Worm (Caenorhabditis elegans) whole organism, young adult: Measurements from ENCODE around the gene Y53C12A.3.
A peak's percentile ranks its signal among the peaks of the same experiment; 100 is the strongest.

Source experiments
- F10E7.11 ChIP-seq: sonication (generic microtip); optimal IDR thresholded peaks from 2 replicates; lab custom pipeline; 2017; ENCODE audit warnings: mild to moderate bottlenecking, missing genetic modification characterization, moderate library complexity, missing compliant biosample characterization
- F37B4.10 ChIP-seq: fragments of 200-800 bp; sonication (Bioruptor generic); IDR thresholded peaks from 2 replicates; pipeline ENCODE4 v1.3.6; 2022; ENCODE audit warnings: missing genetic modification characterization, missing compliant biosample characterization
- T07F8.4 ChIP-seq: sonication (generic microtip); optimal IDR thresholded peaks from 2 replicates; lab custom pipeline; 2016; ENCODE audit warnings: mild to moderate bottlenecking, missing genetic modification characterization, moderate library complexity, missing compliant biosample characterization
- Y79H2A.3 ChIP-seq: fragments of 200-800 bp; sonication (Bioruptor generic); conservative IDR thresholded peaks from 2 replicates; pipeline ENCODE4 v1.3.6; 2022; ENCODE audit warnings: missing genetic modification reagents, missing genetic modification characterization, missing compliant biosample characterization
- atf-7 ChIP-seq: sonication (generic microtip); optimal IDR thresholded peaks from 2 replicates; lab custom pipeline; 2017; ENCODE audit warnings: mild to moderate bottlenecking, missing genetic modification characterization, missing compliant biosample characterization
- attf-3 ChIP-seq: fragments of 200-800 bp; sonication (Bioruptor generic); conservative IDR thresholded peaks from 2 replicates; pipeline ENCODE4 v1.3.6; 2022; ENCODE audit warnings: missing genetic modification reagents, missing genetic modification characterization, missing compliant biosample characterization
- attf-6 ChIP-seq: fragments of 200-800 bp; sonication (Bioruptor generic); IDR thresholded peaks from 2 replicates; pipeline ENCODE4 v1.3.6; 2022; ENCODE audit warnings: missing genetic modification reagents, missing genetic modification characterization, missing compliant biosample characterization
- bed-1 ChIP-seq: fragments of 200-800 bp; sonication (Bioruptor generic); IDR thresholded peaks from 2 replicates; pipeline ENCODE4 v1.3.6; 2022; ENCODE audit warnings: missing genetic modification reagents, missing genetic modification characterization, missing compliant biosample characterization
- cebp-1 ChIP-seq, 2 experiments: fragments of 200-800 bp in 1 of 2; sonication (Bioruptor generic) in 1 of 2; sonication (generic microtip) in 1 of 2; IDR thresholded peaks in 1 of 2; optimal IDR thresholded peaks in 1 of 2; 2 replicates each; pipeline versions ENCODE4 v1.3.6 to Lab custom; 2017 to 2022; ENCODE audit warnings: missing compliant biosample characterization in 2 of 2, missing genetic modification characterization in 2 of 2, mild to moderate bottlenecking in 1 of 2, missing genetic modification reagents in 1 of 2, moderate library complexity in 1 of 2
- ceh-100 ChIP-seq: fragments of 200-800 bp; sonication (Bioruptor generic); IDR thresholded peaks from 2 replicates; pipeline ENCODE4 v1.3.6; 2022; ENCODE audit warnings: missing genetic modification reagents, missing genetic modification characterization, missing compliant biosample characterization
- dox-1 ChIP-seq: fragments of 200-800 bp; sonication (Bioruptor generic); IDR thresholded peaks from 2 replicates; pipeline ENCODE4 v1.3.6; 2022; ENCODE audit warnings: missing genetic modification reagents, missing genetic modification characterization, missing compliant biosample characterization
- efl-1 ChIP-seq: fragments of 150-350 bp; optimal IDR thresholded peaks from 2 replicates; lab custom pipeline; 2014; ENCODE audit warnings: missing biosample characterization, missing genetic modification reagents, missing genetic modification characterization
- egl-18 ChIP-seq: fragments of 200-800 bp; sonication (Bioruptor generic); IDR thresholded peaks from 2 replicates; pipeline ENCODE4 v1.3.6; 2022; ENCODE audit warnings: missing genetic modification reagents, missing genetic modification characterization, missing compliant biosample characterization
- egrh-3 ChIP-seq: fragments of 200-800 bp; sonication (Bioruptor generic); IDR thresholded peaks from 2 replicates; pipeline ENCODE4 v1.3.6; 2022; ENCODE audit warnings: missing genetic modification reagents, missing genetic modification characterization, missing compliant biosample characterization
- hmg-1.2 ChIP-seq: fragments of 200-800 bp; sonication (Bioruptor generic); IDR thresholded peaks from 2 replicates; pipeline ENCODE4 v1.3.6; 2022; ENCODE audit warnings: missing genetic modification reagents, missing genetic modification characterization, missing compliant biosample characterization
- lsl-1 ChIP-seq: fragments of 200-800 bp; sonication (Bioruptor generic); optimal IDR thresholded peaks from 2 replicates; lab custom pipeline; 2018; ENCODE audit warnings: mild to moderate bottlenecking, missing genetic modification characterization, moderate library complexity, missing compliant biosample characterization
- madf-10 ChIP-seq: sonication (generic microtip); optimal IDR thresholded peaks from 2 replicates; lab custom pipeline; 2016; ENCODE audit warnings: mild to moderate bottlenecking, missing genetic modification characterization, missing compliant biosample characterization
- madf-8 ChIP-seq: fragments of 200-800 bp; sonication (Bioruptor generic); conservative IDR thresholded peaks from 2 replicates; pipeline ENCODE4 v1.3.6; 2022; ENCODE audit warnings: missing genetic modification reagents, missing genetic modification characterization, missing compliant biosample characterization
- mcd-1 ChIP-seq: fragments of 200-800 bp; sonication (Bioruptor generic); IDR thresholded peaks from 2 replicates; pipeline ENCODE4 v1.3.6; 2022; ENCODE audit warnings: missing genetic modification reagents, missing genetic modification characterization, missing compliant biosample characterization
- mxl-1 ChIP-seq: sonication (generic microtip); optimal IDR thresholded peaks from 2 replicates; lab custom pipeline; 2016; ENCODE audit warnings: missing genetic modification characterization, missing compliant biosample characterization
- nfya-1 ChIP-seq: sonication (generic microtip); optimal IDR thresholded peaks from 2 replicates; lab custom pipeline; 2017; ENCODE audit warnings: antibody characterized with exemption, missing compliant biosample characterization, missing genetic modification characterization, borderline replicate concordance; ENCODE audit not compliant: insufficient read depth
- nfyb-1 ChIP-seq: fragments of 200-800 bp; sonication (Bioruptor generic); IDR thresholded peaks from 2 replicates; pipeline ENCODE4 v1.3.6; 2022; ENCODE audit warnings: missing genetic modification reagents, missing genetic modification characterization, missing compliant biosample characterization
- nhr-179 ChIP-seq: sonication (generic microtip); optimal IDR thresholded peaks from 2 replicates; lab custom pipeline; 2016; ENCODE audit warnings: mild to moderate bottlenecking, missing genetic modification characterization, missing compliant biosample characterization
- nhr-80 ChIP-seq: sonication (generic microtip); optimal IDR thresholded peaks from 2 replicates; lab custom pipeline; 2016; ENCODE audit warnings: missing genetic modification characterization, missing compliant biosample characterization
- nhr-90 ChIP-seq: sonication (generic microtip); optimal IDR thresholded peaks from 2 replicates; lab custom pipeline; 2016; ENCODE audit warnings: missing genotype, mild to moderate bottlenecking, missing genetic modification characterization, missing compliant biosample characterization
- somi-1 ChIP-seq: fragments of 200-800 bp; sonication (Bioruptor generic); optimal IDR thresholded peaks from 2 replicates; lab custom pipeline; 2018; ENCODE audit warnings: mild to moderate bottlenecking, missing genetic modification characterization, missing compliant biosample characterization
- sptf-2 ChIP-seq: fragments of 200-800 bp; sonication (Bioruptor generic); optimal IDR thresholded peaks from 2 replicates; lab custom pipeline; 2018; ENCODE audit warnings: mild to moderate bottlenecking, missing genetic modification characterization, missing compliant biosample characterization
- tlf-1 ChIP-seq: fragments of 200-800 bp; sonication (Bioruptor generic); optimal IDR thresholded peaks from 2 replicates; lab custom pipeline; 2018; ENCODE audit warnings: mild to moderate bottlenecking, missing genetic modification characterization, missing compliant biosample characterization
- zfh-2 ChIP-seq: fragments of 200-800 bp; sonication (Bioruptor generic); conservative IDR thresholded peaks from 2 replicates; pipeline ENCODE4 v1.3.6; 2022; ENCODE audit warnings: missing genetic modification reagents, missing genetic modification characterization, missing compliant biosample characterization
- ztf-25 ChIP-seq: fragments of 200-800 bp; sonication (Bioruptor generic); IDR thresholded peaks from 2 replicates; pipeline ENCODE4 v1.3.6; 2022; ENCODE audit warnings: missing genetic modification reagents, missing genetic modification characterization, missing compliant biosample characterization
- ztf-26 ChIP-seq: sonication (generic microtip); optimal IDR thresholded peaks from 2 replicates; lab custom pipeline; 2017; ENCODE audit warnings: missing genetic modification characterization, missing compliant biosample characterization
- ztf-3 ChIP-seq: fragments of 200-800 bp; sonication (Bioruptor generic); optimal IDR thresholded peaks from 2 replicates; lab custom pipeline; 2018; ENCODE audit warnings: mild to moderate bottlenecking, missing genetic modification characterization, missing compliant biosample characterization

Gene Y53C12A.3

DNA sequence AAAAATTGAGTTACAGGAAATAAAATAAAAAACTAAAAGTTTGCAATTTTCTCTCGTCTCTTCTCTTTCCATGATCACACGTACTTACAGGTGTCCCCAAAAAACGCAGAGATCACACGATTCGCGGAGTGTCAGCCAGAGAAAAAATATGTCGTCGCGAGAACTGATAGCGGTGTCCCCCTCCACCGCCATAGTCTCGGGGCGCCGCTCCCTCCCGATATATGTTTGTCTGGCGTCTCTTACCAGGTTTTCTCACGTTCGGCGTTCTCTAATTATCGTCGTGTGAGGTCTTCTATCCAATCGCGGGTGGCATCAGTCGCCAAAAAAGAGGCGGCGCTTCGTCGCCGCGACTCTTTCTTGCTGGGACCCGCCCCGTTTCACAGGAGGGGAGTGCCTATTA, 25.8 kb upstream of the Y53C12A.3 start, which contains the start of gene mab-3:
Gene mab-3 (plus strand): TSS at position 328 of the 400 bp plus-strand sequence.
- TF ChIP-seq dox-1 (GFP tag; lab: Robert Waterston, UW), result peak; percentile 69
- 0 out of 2 replicates have a peak, but pooled peaks have one; percentile 12 for TF ChIP-seq F37B4.10 (GFP tag; lab: Robert Waterston, UW)
- peak; percentile 42; the same call in 1 of the 2 replicates for TF ChIP-seq nfyb-1 (GFP tag; lab: Robert Waterston, UW)
- TF ChIP-seq zfh-2 (GFP tag; lab: Robert Waterston, UW), result peak; percentile 30; the same call in 1 of the 2 replicates
- 0 out of 2 replicates have a peak, but pooled peaks have one; percentile 29 for TF ChIP-seq mcd-1 (GFP tag; lab: Robert Waterston, UW)
- peak; percentile 76; the same call in 1 of the 2 replicates for TF ChIP-seq hmg-1.2 (GFP tag; lab: Robert Waterston, UW)

DNA sequence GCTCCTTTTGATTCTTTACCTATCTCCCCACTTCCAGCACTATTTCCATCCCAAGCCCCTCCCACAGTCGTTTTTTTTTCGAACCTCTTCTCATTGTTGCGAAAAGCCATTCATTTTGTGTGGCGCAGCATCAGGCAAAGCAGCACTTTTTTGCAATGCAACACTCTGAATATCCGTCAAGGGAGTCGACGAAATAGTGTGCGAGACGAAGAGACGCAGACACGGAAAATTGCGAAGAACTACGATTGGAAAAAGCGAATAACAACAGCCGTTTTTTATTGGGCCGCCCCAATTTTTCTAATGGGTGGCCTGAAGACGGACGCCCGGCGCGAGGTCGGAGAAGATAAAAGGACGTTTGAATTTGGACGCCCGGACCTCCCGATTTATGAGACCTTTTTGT, 23.8 kb upstream of the Y53C12A.3 start:
- TF ChIP-seq hmg-1.2 (GFP tag; lab: Robert Waterston, UW) (peak; percentile 93), zfh-2 (GFP tag; lab: Robert Waterston, UW) (0 out of 2 replicates have a peak, but pooled peaks have one; percentile 12), tlf-1 (no peak), ztf-3 (GFP tag; lab: Kevin White, UChicago) (no peak)

DNA sequence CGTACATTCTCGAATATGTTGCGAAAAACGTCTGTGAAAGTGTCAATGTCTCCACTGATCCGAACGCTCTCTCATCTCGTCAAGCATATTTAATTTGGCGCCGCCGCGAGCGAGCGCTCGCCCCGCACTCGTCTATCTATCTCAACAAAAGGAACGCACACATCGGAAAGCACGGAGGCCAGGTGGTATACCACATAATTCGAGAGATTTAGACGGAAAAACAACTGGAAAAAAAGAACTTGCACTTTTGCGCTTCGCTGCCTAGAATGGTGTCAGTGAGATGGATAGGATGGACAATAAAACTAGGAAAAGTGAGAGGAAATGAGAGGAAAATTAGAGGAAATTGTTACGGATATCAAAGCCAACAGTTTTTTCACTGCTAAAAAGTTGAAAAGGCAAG, 23.2 kb upstream of the Y53C12A.3 start:
- no peak for TF ChIP-seq T07F8.4 (tag; lab: Kevin White, UChicago)
- TF ChIP-seq somi-1 (GFP tag; lab: Kevin White, UChicago), result no peak
- no peak for TF ChIP-seq egl-18
- TF ChIP-seq attf-6 (GFP tag; lab: Robert Waterston, UW), result no peak
- no peak for TF ChIP-seq attf-3 (GFP tag; lab: Robert Waterston, UW)
- TF ChIP-seq nhr-179, result no peak
- TF ChIP-seq lsl-1 (GFP tag; lab: Kevin White, UChicago), result no peak
- TF ChIP-seq atf-7 (tag; lab: Kevin White, UChicago), result no peak
- TF ChIP-seq nhr-80 (tag; lab: Kevin White, UChicago), result no peak
- no peak for TF ChIP-seq Y79H2A.3 (GFP tag; lab: Robert Waterston, UW)
- TF ChIP-seq nhr-90 (tag; lab: Kevin White, UChicago), result no peak
- no peak for TF ChIP-seq mxl-1 (tag; lab: Kevin White, UChicago)
- TF ChIP-seq cebp-1 (GFP tag; IDR thresholded peaks at IDR 0.05; lab: Robert Waterston, UW), result no peak
- TF ChIP-seq cebp-1 (tag; optimal IDR thresholded peaks at IDR 0.05; lab: Kevin White, UChicago), result no peak
- no peak for TF ChIP-seq madf-8 (GFP tag; lab: Robert Waterston, UW)
- TF ChIP-seq nfya-1, result no peak
- no peak for TF ChIP-seq madf-10 (tag; lab: Kevin White, UChicago)
- TF ChIP-seq sptf-2 (GFP tag; lab: Kevin White, UChicago), result no peak
- no peak for TF ChIP-seq F10E7.11 (tag; lab: Kevin White, UChicago)
- TF ChIP-seq ztf-25 (GFP tag; lab: Robert Waterston, UW), result no peak
- no peak for TF ChIP-seq ztf-26 (tag; lab: Kevin White, UChicago)

DNA sequence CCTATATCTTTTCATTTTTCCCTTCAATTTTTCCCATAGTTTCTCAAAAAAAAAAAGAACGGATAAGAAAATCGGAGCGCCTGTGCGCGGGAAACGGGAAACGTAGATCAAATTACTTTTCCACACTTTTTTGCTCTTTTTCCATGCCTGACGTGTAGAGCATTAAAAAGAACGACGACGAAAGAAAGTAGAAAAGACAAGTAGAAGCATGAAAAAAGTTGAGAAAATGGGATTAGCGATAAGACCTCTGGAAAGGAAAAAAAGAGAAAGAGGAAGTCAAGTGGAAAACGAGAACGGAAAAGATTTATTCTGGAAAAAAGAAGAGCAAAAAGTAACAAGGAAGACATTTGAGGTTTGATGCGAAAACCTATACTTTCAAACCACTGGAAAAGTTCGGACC, 22.5 kb upstream of the Y53C12A.3 start:
- no peak for TF ChIP-seq ceh-100 (GFP tag; lab: Robert Waterston, UW)
- no peak for TF ChIP-seq bed-1 (GFP tag; lab: Robert Waterston, UW)
- no peak for TF ChIP-seq egrh-3 (GFP tag; lab: Robert Waterston, UW)
- TF ChIP-seq efl-1 (GFP tag; lab: Kevin White, UChicago), result peak; percentile 34
